Worm (Caenorhabditis elegans): ENCODE results near the gene mel-28.
A peak's percentile ranks its signal among the peaks of the same experiment; 100 is the strongest.
"Not testable (repeated sequence)": the region's sequence is repeated elsewhere in the genome, so short reads cannot be mapped to it uniquely, and the experiment has no call there.

Gene mel-28

DNA sequence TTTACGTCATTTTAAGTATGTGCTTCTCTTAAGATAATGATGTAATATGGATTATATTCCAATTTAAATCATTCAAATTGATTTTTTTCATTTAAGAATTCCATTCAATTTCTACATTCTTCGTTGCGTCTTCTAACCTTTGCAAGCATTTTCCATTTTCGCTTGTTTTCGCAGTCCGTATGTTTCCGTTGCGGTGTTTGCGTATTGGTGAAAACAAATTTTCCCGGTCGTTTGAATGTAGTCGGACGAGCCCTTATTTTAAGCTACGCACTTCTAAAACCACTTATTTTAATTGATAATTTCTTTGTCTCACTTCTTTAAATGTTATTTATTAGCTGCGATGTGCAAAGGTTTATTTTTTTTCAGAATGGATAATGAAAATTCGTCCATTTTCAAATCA is at the start of gene mel-28:
TSS of gene mel-28 (plus strand) at position 367 of the 400 bp plus-strand sequence.
- no peak for TF ChIP-seq klf-2 (GFP tag; conservative IDR thresholded peaks at IDR 0.05)
- TF ChIP-seq T22C8.4 (GFP tag; IDR thresholded peaks at IDR 0.05) = no peak
- no peak for TF ChIP-seq ztf-29 (GFP tag; IDR thresholded peaks at IDR 0.05)
- no peak for TF ChIP-seq tab-1 (GFP tag; IDR thresholded peaks at IDR 0.05)
- TF ChIP-seq med-1 (GFP tag; optimal IDR thresholded peaks at IDR 0.05; ENCODE audit: insufficient read depth) = no peak
- no peak for TF ChIP-seq flt-1 (GFP tag; IDR thresholded peaks at IDR 0.05)
- no peak for TF ChIP-seq ref-1 (GFP tag; conservative IDR thresholded peaks at IDR 0.05)
- no peak for TF ChIP-seq ztf-23 (GFP tag; IDR thresholded peaks at IDR 0.05)
- TF ChIP-seq cog-1 (tag; optimal IDR thresholded peaks at IDR 0.05) = no peak

DNA sequence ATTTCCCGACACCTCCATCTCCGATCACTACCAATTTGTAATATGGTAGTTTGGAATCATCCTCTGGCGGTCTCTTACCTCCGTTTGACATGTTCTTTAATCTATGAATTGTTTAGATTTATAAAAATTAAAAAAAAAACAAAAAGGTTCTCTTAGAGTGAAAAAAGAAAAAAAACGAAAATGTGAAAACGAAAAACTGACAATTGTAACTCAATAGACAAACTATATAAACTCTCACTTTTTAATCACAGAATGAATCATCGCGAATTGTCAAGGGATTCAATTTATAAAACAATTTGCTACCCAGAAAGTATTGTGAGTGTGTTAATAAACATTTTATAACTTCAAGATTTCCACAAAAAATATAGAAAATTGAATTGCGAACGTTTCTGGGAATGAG is 45.9 kb upstream of the mel-28 start, which contains the start of gene ras-2:
TSS of gene ras-2 (minus strand) at position 101 of the 400 bp plus-strand sequence.
- no peak for TF ChIP-seq klf-2 (GFP tag; conservative IDR thresholded peaks at IDR 0.05)
- no peak for TF ChIP-seq T22C8.4 (GFP tag; IDR thresholded peaks at IDR 0.05)
- TF ChIP-seq ref-1 (GFP tag; conservative IDR thresholded peaks at IDR 0.05) = no peak
- no peak for TF ChIP-seq med-1 (GFP tag; optimal IDR thresholded peaks at IDR 0.05; ENCODE audit: insufficient read depth)
- no peak for TF ChIP-seq flt-1 (GFP tag; IDR thresholded peaks at IDR 0.05)
- TF ChIP-seq tab-1 (GFP tag; IDR thresholded peaks at IDR 0.05) = no peak
- TF ChIP-seq cog-1 (tag; optimal IDR thresholded peaks at IDR 0.05) = no peak
- no peak for TF ChIP-seq ztf-23 (GFP tag; IDR thresholded peaks at IDR 0.05)
- no peak for TF ChIP-seq ztf-29 (GFP tag; IDR thresholded peaks at IDR 0.05)

DNA sequence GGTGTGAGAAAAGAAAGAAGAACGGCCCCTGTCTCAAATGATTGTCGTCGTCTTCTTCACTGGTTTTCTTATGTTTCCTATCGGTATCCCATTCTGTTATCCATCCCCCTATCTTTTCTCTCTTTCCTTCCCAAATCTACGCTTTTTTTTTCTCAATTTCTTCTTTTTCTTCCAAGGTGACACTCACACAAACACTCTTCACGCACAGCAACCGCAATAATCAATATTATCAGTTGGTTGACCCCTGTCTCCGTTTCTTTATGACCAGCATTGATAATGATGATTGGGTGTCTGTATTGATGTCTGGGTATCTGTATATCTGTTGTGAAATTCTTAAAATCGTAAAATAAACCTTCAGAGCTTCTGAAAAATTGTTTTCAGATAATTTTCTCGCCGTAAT is 45.1 kb upstream of the mel-28 start:
- TF ChIP-seq ztf-23 (GFP tag; IDR thresholded peaks at IDR 0.05) = no peak
- no peak for TF ChIP-seq med-1 (GFP tag; optimal IDR thresholded peaks at IDR 0.05; ENCODE audit: insufficient read depth)

DNA sequence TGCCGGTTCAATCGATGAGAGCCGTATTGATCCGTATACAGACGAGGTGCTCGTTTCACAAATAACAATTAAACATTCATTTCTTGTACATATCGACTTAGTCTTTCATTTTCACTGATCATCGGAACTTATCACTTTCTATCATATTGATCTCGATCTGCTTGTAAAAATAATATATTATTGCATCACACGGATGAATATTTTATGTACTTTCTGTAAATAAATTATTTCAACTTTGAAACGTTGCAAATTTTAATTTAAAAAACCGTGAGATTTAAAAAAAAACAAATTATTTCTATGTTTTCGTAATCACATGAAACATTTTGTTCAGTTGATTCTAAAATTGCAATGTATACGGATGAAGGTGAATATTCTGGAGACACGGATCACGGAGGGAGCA is 43.3 kb upstream of the mel-28 start, which contains the start of gene twk-6:
TSS of gene twk-6 (plus strand) at position 301 of the 400 bp plus-strand sequence.
- not testable (repeated sequence) for TF ChIP-seq med-1 (GFP tag; optimal IDR thresholded peaks at IDR 0.05; ENCODE audit: insufficient read depth); flt-1 (GFP tag; IDR thresholded peaks at IDR 0.05); tab-1 (GFP tag; IDR thresholded peaks at IDR 0.05)

DNA sequence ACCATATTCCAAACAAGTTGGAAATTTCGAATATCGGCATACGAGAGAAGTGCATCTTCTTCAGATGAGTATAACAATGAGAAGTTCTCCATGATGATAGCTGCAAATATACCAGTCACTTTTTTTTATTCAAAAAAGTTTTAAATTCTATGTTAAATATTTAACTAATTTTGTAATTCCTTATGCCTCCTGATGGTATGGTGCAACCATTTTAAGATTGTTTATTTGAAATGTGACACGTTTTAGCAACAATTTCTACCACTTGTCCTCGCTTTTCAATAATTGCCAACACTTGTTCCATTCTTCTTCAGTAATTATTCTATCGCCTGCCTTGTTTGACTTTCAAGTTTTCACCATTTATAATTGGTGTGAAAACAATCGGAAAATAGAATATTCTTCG is 39.9 kb upstream of the mel-28 start, which contains the start of gene F17C8.6:
TSS of gene F17C8.6 (minus strand) at position 101 of the 400 bp plus-strand sequence.
- no peak for TF ChIP-seq T22C8.4 (GFP tag; IDR thresholded peaks at IDR 0.05)
- TF ChIP-seq flt-1 (GFP tag; IDR thresholded peaks at IDR 0.05) = no peak

DNA sequence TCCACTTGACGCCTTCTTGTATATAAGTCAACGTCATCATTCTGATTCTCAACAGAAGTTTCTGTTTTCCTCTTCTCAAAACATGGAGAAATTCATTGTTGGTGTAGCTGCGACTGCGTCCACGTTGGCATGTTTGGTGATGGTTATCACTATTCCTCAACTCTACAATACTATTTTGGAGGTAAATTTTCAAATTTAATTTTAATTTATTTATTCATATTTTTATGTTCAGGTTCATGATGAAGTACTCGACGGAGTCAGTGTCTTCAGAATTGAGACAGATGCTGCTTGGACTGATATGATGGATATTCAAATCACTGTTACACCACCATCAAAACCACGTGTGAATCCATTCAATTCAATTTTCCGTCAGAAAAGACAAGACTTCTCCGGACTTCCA is 37.8 kb upstream of the mel-28 start, which contains the start of gene col-89:
TSS of gene col-89 (plus strand) at position 19 of the 400 bp plus-strand sequence.
- TF ChIP-seq ref-1 (GFP tag; conservative IDR thresholded peaks at IDR 0.05) (no peak), tab-1 (GFP tag; IDR thresholded peaks at IDR 0.05) (no peak), T22C8.4 (GFP tag; IDR thresholded peaks at IDR 0.05) (no peak), klf-2 (GFP tag; conservative IDR thresholded peaks at IDR 0.05) (no peak), ztf-23 (GFP tag; IDR thresholded peaks at IDR 0.05) (no peak), cog-1 (tag; optimal IDR thresholded peaks at IDR 0.05) (no peak), flt-1 (GFP tag; IDR thresholded peaks at IDR 0.05) (no peak), ztf-29 (GFP tag; IDR thresholded peaks at IDR 0.05) (no peak), med-1 (GFP tag; optimal IDR thresholded peaks at IDR 0.05; ENCODE audit: insufficient read depth) (no peak)

DNA sequence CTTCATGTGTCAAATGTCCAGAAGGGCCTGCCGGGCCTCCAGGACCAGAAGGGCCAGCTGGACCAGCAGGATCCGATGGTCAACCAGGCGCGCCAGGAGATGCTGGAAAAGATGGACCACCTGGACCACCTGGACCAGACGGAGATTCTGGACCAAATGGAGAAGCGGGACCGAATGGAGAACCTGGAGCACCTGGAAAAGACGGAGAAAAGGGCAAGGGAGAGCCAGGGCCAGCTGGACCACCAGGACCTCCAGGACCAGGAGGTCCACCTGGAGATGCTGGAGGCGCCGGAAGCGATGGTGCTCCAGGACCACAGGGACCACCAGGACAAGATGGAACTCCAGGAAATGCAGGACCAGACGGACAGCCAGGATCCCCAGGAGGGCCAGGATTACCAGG is 37.2 kb upstream of the mel-28 start:
- TF ChIP-seq T22C8.4 (GFP tag; IDR thresholded peaks at IDR 0.05) (no peak), klf-2 (GFP tag; conservative IDR thresholded peaks at IDR 0.05) (0 out of 2 replicates have a peak, but pooled peaks have one; percentile 5), ztf-29 (GFP tag; IDR thresholded peaks at IDR 0.05) (no peak), med-1 (GFP tag; optimal IDR thresholded peaks at IDR 0.05; ENCODE audit: insufficient read depth) (no peak), ref-1 (GFP tag; conservative IDR thresholded peaks at IDR 0.05) (no peak), cog-1 (tag; optimal IDR thresholded peaks at IDR 0.05) (no peak), tab-1 (GFP tag; IDR thresholded peaks at IDR 0.05) (no peak), flt-1 (GFP tag; IDR thresholded peaks at IDR 0.05) (no peak), ztf-23 (GFP tag; IDR thresholded peaks at IDR 0.05) (no peak)

DNA sequence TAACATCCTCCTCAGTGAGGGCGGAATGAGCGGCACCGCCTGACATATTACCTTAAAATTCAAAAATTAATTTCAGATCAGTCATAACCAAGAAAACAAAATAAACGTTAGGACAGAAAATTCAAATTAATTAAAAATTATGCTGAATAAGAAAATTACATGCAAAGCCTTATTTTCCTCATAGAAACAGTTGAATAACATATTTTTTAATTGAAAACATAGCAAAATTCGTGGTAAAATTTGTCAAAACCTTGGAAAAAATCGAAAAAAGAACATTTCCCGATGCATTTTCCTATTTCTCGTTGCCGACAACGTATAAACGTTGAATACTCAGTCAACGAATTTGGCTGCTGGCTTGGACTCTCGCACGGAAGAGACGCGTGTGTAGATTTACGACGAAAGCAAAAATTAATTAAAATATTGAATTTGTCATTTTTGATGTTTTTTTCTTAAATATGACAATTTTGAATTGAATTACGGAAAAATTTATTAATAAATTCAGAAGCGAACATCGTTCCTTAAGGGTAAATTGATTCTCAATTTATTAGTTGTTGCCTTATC is 31.8 kb upstream of the mel-28 start, which contains the start of the genes rps-0 and rbg-3:
TSS of gene rps-0 (minus strand) at position 51 of the 561 bp plus-strand sequence.
TSS of gene rbg-3 (plus strand) at position 424 of the 561 bp plus-strand sequence.
- TF ChIP-seq T22C8.4 (GFP tag; IDR thresholded peaks at IDR 0.05) = no peak
- TF ChIP-seq cog-1 (tag; optimal IDR thresholded peaks at IDR 0.05) = peak; percentile 41
- 0 out of 2 replicates have a peak, but pooled peaks have one; percentile 21 for TF ChIP-seq ztf-29 (GFP tag; IDR thresholded peaks at IDR 0.05)
- peak; percentile 71; the same call in 1 of the 2 replicates for TF ChIP-seq ztf-23 (GFP tag; IDR thresholded peaks at IDR 0.05)

DNA sequence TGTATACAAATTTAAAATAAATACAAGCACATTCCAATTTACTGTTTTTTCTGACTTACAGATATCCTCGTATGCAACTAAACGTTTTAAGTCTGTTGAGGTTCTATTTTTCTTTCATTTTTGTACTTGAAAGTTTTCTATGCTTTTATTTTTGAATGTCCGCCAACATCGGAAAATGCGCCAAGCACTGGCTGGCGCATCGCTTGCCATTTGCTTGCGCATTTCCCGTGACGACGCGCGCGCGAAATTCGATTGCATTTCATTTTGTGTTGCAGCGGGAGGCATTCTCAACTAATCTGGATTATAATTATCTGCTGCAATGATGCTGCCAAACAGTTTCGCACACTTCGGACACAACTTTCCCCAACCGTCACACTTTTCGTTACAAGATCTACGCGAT is 28.9 kb upstream of the mel-28 start, which contains the start of gene fbxl-2:
TSS of gene fbxl-2 (plus strand) at position 278 of the 400 bp plus-strand sequence.
- TF ChIP-seq med-1 (GFP tag; optimal IDR thresholded peaks at IDR 0.05; ENCODE audit: insufficient read depth) (peak; percentile 39), T22C8.4 (GFP tag; IDR thresholded peaks at IDR 0.05) (peak; percentile 72), ztf-23 (GFP tag; IDR thresholded peaks at IDR 0.05) (peak; percentile 86), tab-1 (GFP tag; IDR thresholded peaks at IDR 0.05) (peak; percentile 86), cog-1 (tag; optimal IDR thresholded peaks at IDR 0.05) (peak; percentile 81), klf-2 (GFP tag; conservative IDR thresholded peaks at IDR 0.05) (peak; percentile 77; the same call in 1 of the 2 replicates), ref-1 (GFP tag; conservative IDR thresholded peaks at IDR 0.05) (0 out of 2 replicates have a peak, but pooled peaks have one; percentile 35), flt-1 (GFP tag; IDR thresholded peaks at IDR 0.05) (peak; percentile 87), ztf-29 (GFP tag; IDR thresholded peaks at IDR 0.05) (peak; percentile 66)

DNA sequence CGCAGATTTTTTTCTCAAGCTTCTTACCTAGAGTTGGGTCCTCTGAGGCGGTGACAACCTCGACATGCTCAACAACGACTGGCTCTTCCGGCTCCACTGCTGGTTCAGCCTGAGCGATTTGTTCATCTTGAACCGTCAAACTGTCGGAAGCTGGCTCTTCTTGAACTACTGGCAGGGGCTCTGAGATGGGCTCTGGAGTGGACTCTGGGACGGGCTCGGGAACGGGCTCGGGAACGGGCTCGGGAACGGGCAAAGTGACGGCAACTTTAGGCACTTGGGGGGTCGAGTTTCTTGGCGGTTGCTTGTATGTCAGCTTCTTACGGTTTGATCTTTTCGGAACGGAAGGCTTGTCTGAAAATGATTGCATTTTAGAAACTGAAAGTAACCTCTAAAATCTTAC is 23.0 kb upstream of the mel-28 start:
- TF ChIP-seq ztf-29 (GFP tag; IDR thresholded peaks at IDR 0.05) (no peak), klf-2 (GFP tag; conservative IDR thresholded peaks at IDR 0.05) (no peak), ref-1 (GFP tag; conservative IDR thresholded peaks at IDR 0.05) (no peak), T22C8.4 (GFP tag; IDR thresholded peaks at IDR 0.05) (no peak)
